Worm (Caenorhabditis elegans) whole organism, mixed stage, embryonic: ENCODE data around the gene npp-20.

Source experiments
- pha-4 ChIP-seq: fragments of 150-350 bp; optimal IDR thresholded peaks from 2 replicates; lab custom pipeline; 2018; ENCODE audit warnings: missing biosample characterization, missing genetic modification reagents, missing genetic modification characterization
- unc-62 ChIP-seq: fragments of 150-350 bp; optimal IDR thresholded peaks from 2 replicates; lab custom pipeline; 2014; ENCODE audit warnings: missing biosample characterization, missing genetic modification reagents, missing genetic modification characterization

DNA sequence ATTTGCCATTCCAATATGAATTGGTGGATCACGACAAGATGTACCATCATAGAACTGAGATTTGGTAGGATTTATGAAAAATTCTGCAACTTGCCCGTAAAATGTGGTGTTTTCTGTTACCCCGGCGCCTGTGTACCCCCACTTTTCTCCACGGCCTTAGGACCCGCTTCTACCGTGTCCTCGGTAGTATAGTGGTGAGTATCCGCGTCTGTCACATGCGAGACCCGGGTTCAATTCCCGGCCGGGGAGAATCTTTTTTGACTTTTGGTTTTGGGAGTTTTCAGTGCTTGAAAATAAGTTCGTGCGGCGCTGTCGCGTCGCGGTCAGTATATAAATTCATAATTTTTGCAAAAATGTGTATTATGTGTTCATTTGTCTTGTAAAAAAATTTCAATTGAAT is 18.6 kb upstream of the npp-20 start:
- no peak for TF ChIP-seq unc-62 (GFP tag; lab: Kevin White, UChicago)
- TF ChIP-seq pha-4 (tag; lab: Kevin White, UChicago) = no peak
